Worm (Caenorhabditis elegans) whole organism, L4 larva: ENCODE measurements around the gene act-2.
A peak's percentile ranks its signal among the peaks of the same experiment; 100 is the strongest.

Experiments used
- F26F4.8 ChIP-seq: fragments of 200-800 bp; sonication (Bioruptor generic); conservative IDR thresholded peaks from 2 replicates; pipeline ENCODE4 v1.3.6; 2022; ENCODE audit warnings: missing genetic modification characterization, missing compliant biosample characterization
- Y48G9A.11 ChIP-seq: fragments of 200-800 bp; sonication (Bioruptor generic); IDR thresholded peaks from 2 replicates; pipeline ENCODE4 v1.3.6; 2022; ENCODE audit warnings: missing genetic modification reagents, missing genetic modification characterization, missing compliant biosample characterization
- ZK337.2 ChIP-seq: fragments of 200-800 bp; sonication (Bioruptor generic); IDR thresholded peaks from 2 replicates; pipeline ENCODE4 v1.3.6; 2022; ENCODE audit warnings: missing genetic modification reagents, missing genetic modification characterization, missing compliant biosample characterization
- ZK546.5 ChIP-seq, 2 experiments: sonication (generic microtip); optimal IDR thresholded peaks; 2 replicates each; lab custom pipeline; 2017; ENCODE audit warnings: missing biosample characterization in 2 of 2, missing genetic modification characterization in 2 of 2
- aha-1 ChIP-seq: fragments of 150-350 bp; peaks from one replicate; lab custom pipeline; 2014; ENCODE audit warnings: missing biosample characterization, missing genetic modification characterization
- aly-2 ChIP-seq: sonication (generic microtip); optimal IDR thresholded peaks from 2 replicates; lab custom pipeline; 2018; ENCODE audit warnings: missing biosample characterization, missing genetic modification characterization
- ceh-20 ChIP-seq: fragments of 200-800 bp; sonication (Bioruptor generic); IDR thresholded peaks from 2 replicates; pipeline ENCODE4 v1.3.6; 2022; ENCODE audit warnings: missing genetic modification reagents, missing genetic modification characterization, missing compliant biosample characterization
- ceh-82 ChIP-seq: sonication (generic microtip); optimal IDR thresholded peaks from 2 replicates; lab custom pipeline; 2017; ENCODE audit warnings: missing biosample characterization, missing genetic modification characterization
- daf-16 ChIP-seq, 3 experiments: sonication (generic microtip); optimal IDR thresholded peaks; 2 replicates each; lab custom pipeline; 2016 to 2017; ENCODE audit warnings: missing genetic modification characterization in 3 of 3, missing genetic modification reagents in 3 of 3, mild to moderate bottlenecking in 2 of 3, missing compliant biosample characterization in 2 of 3, missing biosample characterization in 1 of 3, moderate library complexity in 1 of 3
- daf-19 ChIP-seq: fragments of 200-800 bp; sonication (Bioruptor generic); conservative IDR thresholded peaks from 2 replicates; pipeline ENCODE4 v1.3.6; 2022; ENCODE audit warnings: missing genetic modification characterization, missing compliant biosample characterization
- daf-8 ChIP-seq: fragments of 200-800 bp; sonication (Bioruptor generic); IDR thresholded peaks from 2 replicates; pipeline ENCODE4 v1.3.6; 2022; ENCODE audit warnings: missing genetic modification characterization, missing compliant biosample characterization
- dmd-6 ChIP-seq: fragments of 200-800 bp; sonication (Bioruptor generic); IDR thresholded peaks from 2 replicates; pipeline ENCODE4 v1.3.6; 2022; ENCODE audit warnings: missing genetic modification reagents, missing genetic modification characterization, missing compliant biosample characterization
- duxl-1 ChIP-seq: sonication (generic microtip); optimal IDR thresholded peaks from 2 replicates; lab custom pipeline; 2016; ENCODE audit warnings: mild to moderate bottlenecking, missing genetic modification characterization, moderate library complexity, missing compliant biosample characterization; ENCODE audit not compliant: poor library complexity
- dve-1 ChIP-seq: sonication (generic microtip); optimal IDR thresholded peaks from 2 replicates; lab custom pipeline; 2017; ENCODE audit warnings: antibody characterized with exemption, mild to moderate bottlenecking, missing genetic modification characterization, missing compliant biosample characterization; ENCODE audit not compliant: insufficient read depth
- fkh-10 ChIP-seq: fragments of 150-350 bp; optimal IDR thresholded peaks from 2 replicates; lab custom pipeline; 2014; ENCODE audit warnings: missing biosample characterization, missing genetic modification reagents, missing genetic modification characterization
- gei-8 ChIP-seq: fragments of 200-800 bp; sonication (Bioruptor generic); optimal IDR thresholded peaks from 2 replicates; lab custom pipeline; 2018; ENCODE audit warnings: mild to moderate bottlenecking, missing genetic modification characterization, missing compliant biosample characterization
- hlh-30 ChIP-seq: sonication (generic microtip); optimal IDR thresholded peaks from 2 replicates; lab custom pipeline; 2017; ENCODE audit warnings: antibody characterized with exemption, mild to moderate bottlenecking, missing genetic modification characterization, missing compliant biosample characterization; ENCODE audit not compliant: insufficient read depth
- lim-7 ChIP-seq: fragments of 200-800 bp; sonication (Bioruptor generic); IDR thresholded peaks from 2 replicates; pipeline ENCODE4 v1.3.6; 2022; ENCODE audit warnings: missing genetic modification characterization, missing compliant biosample characterization
- lin-1 ChIP-seq: fragments of 200-800 bp; sonication (Bioruptor generic); IDR thresholded peaks from 2 replicates; pipeline ENCODE4 v1.3.6; 2022; ENCODE audit warnings: missing genetic modification reagents, missing genetic modification characterization, missing compliant biosample characterization
- lin-13 ChIP-seq: fragments of 150-350 bp; optimal IDR thresholded peaks from 2 replicates; lab custom pipeline; 2014; ENCODE audit warnings: missing biosample characterization, missing genetic modification reagents, missing genetic modification characterization
- lin-15B ChIP-seq: fragments of 150-350 bp; sonication (generic microtip); optimal IDR thresholded peaks from 3 replicates; lab custom pipeline; 2014; ENCODE audit warnings: missing biosample characterization, missing genetic modification characterization
- lin-38 ChIP-seq: fragments of 200-800 bp; sonication (Bioruptor generic); IDR thresholded peaks from 2 replicates; pipeline ENCODE4 v1.3.6; 2022; ENCODE audit warnings: missing genetic modification reagents, missing genetic modification characterization, missing compliant biosample characterization
- madf-9 ChIP-seq: fragments of 200-800 bp; sonication (Bioruptor generic); conservative IDR thresholded peaks from 2 replicates; pipeline ENCODE4 v1.3.6; 2022; ENCODE audit warnings: missing genetic modification reagents, missing genetic modification characterization, missing compliant biosample characterization
- mes-2 ChIP-seq: sonication (generic microtip); optimal IDR thresholded peaks from 2 replicates; lab custom pipeline; 2016; ENCODE audit warnings: missing genotype, mild to moderate bottlenecking, missing genetic modification characterization, missing compliant biosample characterization; ENCODE audit not compliant: poor library complexity, severe bottlenecking
- nhr-11 ChIP-seq: fragments of 150-350 bp; optimal IDR thresholded peaks from 2 replicates; lab custom pipeline; 2014; ENCODE audit warnings: missing biosample characterization, missing genetic modification characterization
- nhr-42 ChIP-seq: fragments of 200-800 bp; sonication (Bioruptor generic); IDR thresholded peaks from 2 replicates; pipeline ENCODE4 v1.3.6; 2022; ENCODE audit warnings: missing genetic modification characterization, missing compliant biosample characterization
- nhr-6 ChIP-seq: fragments of 150-350 bp; optimal IDR thresholded peaks from 2 replicates; lab custom pipeline; 2014; ENCODE audit warnings: missing biosample characterization, missing genetic modification characterization
- nhr-76 ChIP-seq: fragments of 150-350 bp; optimal IDR thresholded peaks from 2 replicates; lab custom pipeline; 2014; ENCODE audit warnings: missing biosample characterization, missing genetic modification characterization
- nhr-77 ChIP-seq: fragments of 150-350 bp; optimal IDR thresholded peaks from 2 replicates; lab custom pipeline; 2014; ENCODE audit warnings: missing biosample characterization, missing genetic modification characterization
- pqm-1 ChIP-seq: sonication (generic microtip); optimal IDR thresholded peaks from 2 replicates; lab custom pipeline; 2017; ENCODE audit warnings: missing biosample characterization, missing genetic modification characterization
- sdz-12 ChIP-seq: fragments of 200-800 bp; sonication (Bioruptor generic); optimal IDR thresholded peaks from 2 replicates; lab custom pipeline; 2018; ENCODE audit warnings: mild to moderate bottlenecking, missing genetic modification characterization, missing compliant biosample characterization
- skn-1 ChIP-seq: fragments of 150-350 bp; optimal IDR thresholded peaks from 2 replicates; lab custom pipeline; 2014; ENCODE audit warnings: missing biosample characterization, missing genetic modification characterization
- snpc-1.2 ChIP-seq: fragments of 200-800 bp; sonication (Bioruptor generic); IDR thresholded peaks from 2 replicates; pipeline ENCODE4 v1.3.6; 2022; ENCODE audit warnings: missing genetic modification reagents, missing genetic modification characterization, missing compliant biosample characterization
- spr-1 ChIP-seq: sonication (generic microtip); optimal IDR thresholded peaks from 2 replicates; lab custom pipeline; 2016; ENCODE audit warnings: mild to moderate bottlenecking, missing genetic modification characterization, missing compliant biosample characterization
- spr-3 ChIP-seq: fragments of 200-800 bp; sonication (Bioruptor generic); optimal IDR thresholded peaks from 2 replicates; lab custom pipeline; 2018; ENCODE audit warnings: mild to moderate bottlenecking, missing genetic modification characterization, missing compliant biosample characterization
- unc-39 ChIP-seq: sonication (generic microtip); optimal IDR thresholded peaks from 2 replicates; lab custom pipeline; 2017; ENCODE audit warnings: missing biosample characterization, missing genetic modification characterization
- unc-62 ChIP-seq, 3 experiments: fragments of 150-350 bp in 1 of 3; sonication (generic microtip); optimal IDR thresholded peaks in 2 of 3; peaks in 1 of 3; 1 replicate in 1 of 3; 2 replicates in 2 of 3; lab custom pipeline; 2014 to 2017; ENCODE audit warnings: missing biosample characterization in 3 of 3, missing genetic modification characterization in 3 of 3, missing genetic modification reagents in 3 of 3, missing genotype in 1 of 3
- vab-7 ChIP-seq: fragments of 200-800 bp; sonication (Bioruptor generic); IDR thresholded peaks from 2 replicates; pipeline ENCODE4 v1.3.6; 2022; ENCODE audit warnings: missing genetic modification reagents, missing genetic modification characterization, missing compliant biosample characterization
- zip-2 ChIP-seq: fragments of 150-350 bp; optimal IDR thresholded peaks from 2 replicates; lab custom pipeline; 2014; ENCODE audit warnings: missing biosample characterization, missing genetic modification characterization
- ztf-7 ChIP-seq: fragments of 150-350 bp; optimal IDR thresholded peaks from 2 replicates; lab custom pipeline; 2014; ENCODE audit warnings: missing biosample characterization, missing genetic modification characterization

act-2 gene

ce11 chrV:11039379-11039954, 38.5 kb downstream of the act-2 start, which contains the start of gene pak-2 (continued):
- peak; percentile 71 for TF ChIP-seq nhr-11 (tag; lab: Kevin White, UChicago)
- TF ChIP-seq snpc-1.2 (GFP tag; lab: Robert Waterston, UW) = no peak
- no peak for TF ChIP-seq skn-1
- no peak for TF ChIP-seq zip-2 (tag; lab: Kevin White, UChicago)

- TF ChIP-seq aha-1 (tag; lab: Kevin White, UChicago) (no peak), mes-2 (no peak), unc-62 (GFP tag; optimal IDR thresholded peaks at IDR 0.05 in 1 of 2; lab: Kevin White, UChicago) (peak in 1 of 2 experiments; percentile 74), unc-62 (tag; optimal IDR thresholded peaks at IDR 0.05; lab: Kevin White, UChicago) (no peak), ceh-82 (no peak), lin-1 (GFP tag; lab: Robert Waterston, UW) (no peak), duxl-1 (tag; lab: Kevin White, UChicago) (no peak), sdz-12 (no peak), Y48G9A.11 (GFP tag; lab: Robert Waterston, UW) (no peak), lin-15B (no peak), ceh-20 (GFP tag; lab: Robert Waterston, UW) (0 out of 2 replicates have a peak, but pooled peaks have one; percentile 39), nhr-11 (tag; lab: Kevin White, UChicago) (peak; percentile 58), lin-38 (GFP tag; lab: Robert Waterston, UW) (no peak)
These were observed 43.2 kb downstream of the act-2 start, which contains the start of gene pptr-2 for ce11 chrV:11034748-11035147. pptr-2 (minus strand) TSS chrV:11034931.

ce11 chrV:11033241-11033640, 44.7 kb downstream of the act-2 start:
- no peak for TF ChIP-seq nhr-77 (tag; lab: Kevin White, UChicago)
- peak; percentile 72 for TF ChIP-seq aha-1 (tag; lab: Kevin White, UChicago)
- peak; percentile 11 for TF ChIP-seq fkh-10 (GFP tag; lab: Kevin White, UChicago)
- TF ChIP-seq unc-39 (tag; lab: Kevin White, UChicago) = no peak

- TF ChIP-seq madf-9 (GFP tag; lab: Robert Waterston, UW) (no peak), unc-62 (GFP tag; optimal IDR thresholded peaks at IDR 0.05 in 1 of 2; lab: Kevin White, UChicago) (peak in 1 of 2 experiments; percentile 93), unc-62 (tag; optimal IDR thresholded peaks at IDR 0.05; lab: Kevin White, UChicago) (no peak)
These were observed 47.3 kb downstream of the act-2 start for ce11 chrV:11030675-11031074.

ce11 chrV:11029309-11029708, 48.6 kb downstream of the act-2 start:
- TF ChIP-seq dve-1 (tag; lab: Kevin White, UChicago) = peak; percentile 42
- no peak for TF ChIP-seq aha-1 (tag; lab: Kevin White, UChicago)
- TF ChIP-seq gei-8 (GFP tag; lab: Kevin White, UChicago) = no peak
- no peak for TF ChIP-seq vab-7 (GFP tag; lab: Robert Waterston, UW)
- no peak for TF ChIP-seq nhr-11 (tag; lab: Kevin White, UChicago)
- no peak for TF ChIP-seq lim-7 (GFP tag; lab: Robert Waterston, UW)
- TF ChIP-seq ztf-7 (tag; lab: Kevin White, UChicago) = no peak
- no peak for TF ChIP-seq daf-16 (GFP tag; optimal IDR thresholded peaks at IDR 0.05; lab: Kevin White, UChicago)
- TF ChIP-seq daf-16 (tag; optimal IDR thresholded peaks at IDR 0.05; lab: Kevin White, UChicago) = peak; percentile 29
- no peak; the same call in 1 of the 2 replicates for TF ChIP-seq dmd-6 (GFP tag; lab: Robert Waterston, UW)
- TF ChIP-seq pqm-1 (tag; lab: Kevin White, UChicago) = no peak
- peak; percentile 41 for TF ChIP-seq spr-1 (tag; lab: Kevin White, UChicago)
- peak; percentile 46 for TF ChIP-seq nhr-6 (tag; lab: Kevin White, UChicago)
- TF ChIP-seq nhr-76 = no peak
- TF ChIP-seq duxl-1 (tag; lab: Kevin White, UChicago) = peak; percentile 68
- TF ChIP-seq ZK337.2 = 0 out of 2 replicates have a peak, but pooled peaks have one; percentile 53
- TF ChIP-seq daf-19 (GFP tag; lab: Robert Waterston, UW) = no peak
- TF ChIP-seq unc-39 (tag; lab: Kevin White, UChicago) = no peak
- TF ChIP-seq ZK546.5 (tag; optimal IDR thresholded peaks at IDR 0.05; lab: Kevin White, UChicago) = no peak
- no peak for TF ChIP-seq nhr-42 (GFP tag; lab: Robert Waterston, UW)
- no peak for TF ChIP-seq F26F4.8 (GFP tag; lab: Robert Waterston, UW)
- no peak for TF ChIP-seq unc-62 (GFP tag; optimal IDR thresholded peaks at IDR 0.05 in 1 of 2; lab: Kevin White, UChicago)
- TF ChIP-seq unc-62 (tag; optimal IDR thresholded peaks at IDR 0.05; lab: Kevin White, UChicago) = no peak
- no peak for TF ChIP-seq daf-8
- no peak for TF ChIP-seq Y48G9A.11 (GFP tag; lab: Robert Waterston, UW)
- no peak for TF ChIP-seq lin-13 (GFP tag; lab: Kevin White, UChicago)
- peak; percentile 14 for TF ChIP-seq hlh-30 (tag; lab: Kevin White, UChicago)
- TF ChIP-seq fkh-10 (GFP tag; lab: Kevin White, UChicago) = no peak
- TF ChIP-seq zip-2 (tag; lab: Kevin White, UChicago) = no peak
- no peak for TF ChIP-seq aly-2 (tag; lab: Kevin White, UChicago)
- TF ChIP-seq ceh-82 = no peak
- no peak for TF ChIP-seq spr-3
